Worm (Caenorhabditis elegans): ENCODE results near the gene cdkl-1.

The cdkl-1 gene

DNA sequence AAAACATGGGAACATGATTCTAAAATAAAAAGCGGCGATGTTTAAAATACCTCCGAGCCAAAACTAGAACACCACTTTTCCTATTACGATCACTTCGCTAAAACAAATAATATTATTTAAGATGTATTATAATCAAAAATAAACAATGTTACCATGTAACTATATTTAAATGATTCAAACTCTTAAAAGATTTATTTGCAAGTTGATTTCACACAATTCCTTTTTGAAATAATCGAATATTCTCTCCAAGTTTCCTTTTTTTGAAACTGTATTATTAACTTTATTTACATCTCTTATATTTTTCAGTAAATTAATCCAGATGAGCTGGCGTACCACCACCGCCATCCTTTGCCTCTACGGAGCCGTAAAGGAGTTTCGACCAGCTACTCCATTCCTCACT is 42.5 kb downstream of the cdkl-1 start, which contains the start of gene folt-1:
Gene folt-1, plus strand, starts transcription at position 301 of the 400 bp plus-strand sequence.
- TF ChIP-seq nhr-23 (tag; optimal IDR thresholded peaks at IDR 0.05) (no peak), nhr-21 (tag; optimal IDR thresholded peaks at IDR 0.05) (no peak), skn-1 (tag; optimal IDR thresholded peaks at IDR 0.05) (no peak), zag-1 (tag; optimal IDR thresholded peaks at IDR 0.05) (no peak), dmd-4 (tag; optimal IDR thresholded peaks at IDR 0.05) (no peak), nhr-10 (tag; optimal IDR thresholded peaks at IDR 0.05) (no peak), nhr-129 (tag; optimal IDR thresholded peaks at IDR 0.05) (no peak)

DNA sequence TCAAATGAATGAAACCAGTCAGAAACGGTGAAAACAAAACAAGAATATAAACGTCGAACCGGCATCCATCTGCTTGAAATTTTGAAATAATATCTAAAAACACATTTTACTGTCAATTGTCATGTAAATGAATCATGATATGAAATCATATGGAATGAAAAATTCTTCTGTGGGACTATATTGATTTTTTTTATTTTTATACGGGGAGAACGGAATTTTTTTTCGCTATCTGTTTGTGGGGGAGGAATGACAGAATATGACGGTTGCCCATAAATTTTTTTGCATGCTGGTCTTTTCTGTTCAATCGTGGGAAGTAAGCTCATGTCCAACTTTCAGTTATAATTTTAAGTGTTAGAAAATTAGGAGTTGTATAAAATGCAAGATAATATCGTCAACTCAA is 46.0 kb downstream of the cdkl-1 start, which contains the start of gene C06H2.7:
Gene C06H2.7, minus strand, starts transcription at position 101 of the 400 bp plus-strand sequence.
- TF ChIP-seq blmp-1 (tag; optimal IDR thresholded peaks at IDR 0.05; ENCODE audit: insufficient read depth) (no peak), nhr-10 (tag; optimal IDR thresholded peaks at IDR 0.05) (no peak), unc-62 (GFP tag; optimal IDR thresholded peaks at IDR 0.05) (no peak), peb-1 (tag; optimal IDR thresholded peaks at IDR 0.05) (no peak), F13H6.1 (tag; optimal IDR thresholded peaks at IDR 0.05) (no peak)

ce11 chrV:11146958-11147779 is 48.5 kb downstream of the cdkl-1 start, which contains the start of the genes T19C4.24 and nlp-33:
T19C4.24 (minus strand) TSS chrV:11147008.
nlp-33 (plus strand) TSS chrV:11147346.
- TF ChIP-seq egl-27 (tag; optimal IDR thresholded peaks at IDR 0.05) (no peak), lin-39 (tag; optimal IDR thresholded peaks at IDR 0.05) (no peak), blmp-1 (tag; optimal IDR thresholded peaks at IDR 0.05; ENCODE audit: insufficient read depth) (peak; percentile 28), mbf-1 (tag; optimal IDR thresholded peaks at IDR 0.05) (no peak), ceh-16 (tag; optimal IDR thresholded peaks at IDR 0.05) (no peak), F13H6.1 (tag; optimal IDR thresholded peaks at IDR 0.05) (no peak), unc-62 (GFP tag; optimal IDR thresholded peaks at IDR 0.05) (no peak), mab-5 (tag; optimal IDR thresholded peaks at IDR 0.05) (no peak), lsy-2 (tag; optimal IDR thresholded peaks at IDR 0.05) (no peak), elt-3 (tag; optimal IDR thresholded peaks at IDR 0.05) (no peak), C34F6.9 (tag; optimal IDR thresholded peaks at IDR 0.05) (no peak), lin-11 (tag; optimal IDR thresholded peaks at IDR 0.05) (no peak), ama-1 (optimal IDR thresholded peaks at IDR 0.05) (peak; percentile 94), snpc-4 (tag; optimal IDR thresholded peaks at IDR 0.05) (no peak), ztf-1 (GFP tag; conservative IDR thresholded peaks at IDR 0.05) (no peak), nhr-25 (tag; optimal IDR thresholded peaks at IDR 0.05) (peak; percentile 87), lin-13 (GFP tag; optimal IDR thresholded peaks at IDR 0.05) (no peak), nhr-77 (tag; optimal IDR thresholded peaks at IDR 0.05) (no peak), sem-4 (tag; optimal IDR thresholded peaks at IDR 0.05) (no peak), crh-2 (tag; optimal IDR thresholded peaks at IDR 0.05) (peak; percentile 4), sma-9 (GFP tag; optimal IDR thresholded peaks at IDR 0.05) (peak; percentile 37), sma-9 (tag; optimal IDR thresholded peaks at IDR 0.05) (no peak), nhr-21 (tag; optimal IDR thresholded peaks at IDR 0.05) (no peak), sma-3 (GFP tag; optimal IDR thresholded peaks at IDR 0.05) (peak; percentile 72), mdl-1 (tag; optimal IDR thresholded peaks at IDR 0.05) (no peak), nhr-10 (tag; optimal IDR thresholded peaks at IDR 0.05) (no peak), R02D3.7 (tag; optimal IDR thresholded peaks at IDR 0.05) (no peak)

DNA sequence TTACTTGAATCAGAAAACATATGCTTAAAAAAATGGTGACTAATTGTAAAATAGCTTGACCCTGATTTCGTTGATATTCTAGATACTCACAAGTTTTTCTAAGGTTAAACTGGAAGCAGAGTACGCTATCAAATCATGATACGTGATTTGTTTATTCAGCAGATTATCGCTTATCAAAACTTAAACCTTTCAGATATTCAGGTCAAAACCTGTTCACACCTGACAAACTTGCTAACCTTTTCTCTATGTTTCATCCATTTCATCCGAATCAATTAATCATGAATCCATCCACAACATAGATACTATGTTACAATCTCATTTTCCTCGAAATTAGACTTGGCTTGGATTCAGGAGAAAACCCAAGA is 49.1 kb downstream of the cdkl-1 start:
- peak; percentile 62 for TF ChIP-seq sma-3 (GFP tag; optimal IDR thresholded peaks at IDR 0.05)
- peak; percentile 84 for TF ChIP-seq nhr-21 (tag; optimal IDR thresholded peaks at IDR 0.05)
- TF ChIP-seq nhr-23 (tag; optimal IDR thresholded peaks at IDR 0.05): no peak
- peak; percentile 74 for TF ChIP-seq nhr-25 (tag; optimal IDR thresholded peaks at IDR 0.05)
- TF ChIP-seq lin-13 (GFP tag; optimal IDR thresholded peaks at IDR 0.05): peak; percentile 14
- TF ChIP-seq nhr-6 (tag; optimal IDR thresholded peaks at IDR 0.05): no peak
- no peak for TF ChIP-seq nhr-10 (tag; optimal IDR thresholded peaks at IDR 0.05)

ce11 chrV:11148971-11149370 is 50.3 kb downstream of the cdkl-1 start:
- TF ChIP-seq nhr-237 (tag; optimal IDR thresholded peaks at IDR 0.05) (no peak), nhr-23 (tag; optimal IDR thresholded peaks at IDR 0.05) (no peak), C34F6.9 (tag; optimal IDR thresholded peaks at IDR 0.05) (no peak), unc-55 (GFP tag; optimal IDR thresholded peaks at IDR 0.05) (no peak), nhr-25 (tag; optimal IDR thresholded peaks at IDR 0.05) (peak; percentile 4), nhr-12 (tag; optimal IDR thresholded peaks at IDR 0.05) (no peak), mbf-1 (tag; optimal IDR thresholded peaks at IDR 0.05) (no peak)
